Fruit fly (Drosophila melanogaster) whole organism, wandering third instar larva: Measurements from ENCODE around the gene sNPF.

Source experiments
- Vsx2 ChIP-seq: fragments of 200-300, 225-300 bp; sonication (Bioruptor generic); optimal IDR thresholded peaks from 2 replicates; lab custom pipeline; 2018; ENCODE audit warnings: missing biosample characterization, missing genetic modification characterization; ENCODE audit not compliant: partially characterized antibody
- psq ChIP-seq: fragments of 200-800 bp; sonication (Bioruptor generic); optimal IDR thresholded peaks from 3 replicates; lab custom pipeline; 2017; ENCODE audit warnings: missing biosample characterization, mild to moderate bottlenecking, missing genetic modification characterization, moderate library complexity
- tai ChIP-seq: sonication (Bioruptor generic); optimal IDR thresholded peaks from 2 replicates; lab custom pipeline; 2016; ENCODE audit warnings: missing biosample characterization, missing genetic modification characterization

DNA sequence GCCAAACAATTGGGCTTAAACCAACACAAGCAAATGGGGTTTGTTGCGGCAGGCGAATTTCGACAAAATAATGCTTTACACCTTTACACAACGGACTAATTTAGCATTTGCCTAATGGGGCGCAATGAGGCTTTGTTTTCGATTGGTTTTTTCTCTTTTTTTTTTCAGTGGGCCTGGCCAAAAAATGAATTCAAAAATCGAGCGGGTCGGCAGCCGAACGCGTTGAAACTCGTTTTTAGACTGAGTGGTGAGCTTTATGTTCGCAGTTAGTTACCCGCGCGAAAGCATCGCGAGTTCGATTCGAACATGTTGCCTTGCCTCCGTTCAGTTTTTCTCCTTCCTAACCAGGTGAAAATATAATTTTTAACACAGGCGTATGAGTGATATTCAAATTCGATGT, 10.7 kb upstream of the sNPF start, which contains the start of gene CG43861:
- TF ChIP-seq tai (GFP tag; lab: Kevin White, UChicago), result no peak
- TF ChIP-seq Vsx2 (GFP tag; lab: Kevin White, UChicago), result no peak
- TF ChIP-seq psq (GFP tag; lab: Kevin White, UChicago), result no peak
